Fruit fly (Drosophila melanogaster) whole organism, embryonic: ENCODE data around the gene Dic1.

Experiments used
- Abd-B ChIP-seq: fragments of 200-800 bp; sonication (Bioruptor generic); optimal IDR thresholded peaks from 2 replicates; lab custom pipeline; 2018; ENCODE audit warnings: missing biosample characterization, mild to moderate bottlenecking, missing genetic modification characterization, moderate library complexity
- Bteb2 ChIP-seq: fragments of 200-800 bp; sonication (Bioruptor generic); optimal IDR thresholded peaks from 2 replicates; lab custom pipeline; 2016; ENCODE audit warnings: missing biosample characterization, missing genetic modification characterization
- CG12219 ChIP-seq: fragments of 200-800 bp; sonication (Bioruptor generic); optimal IDR thresholded peaks from 3 replicates; lab custom pipeline; 2018; ENCODE audit warnings: missing biosample characterization, mild to moderate bottlenecking, missing genetic modification characterization
- CG1233 ChIP-seq: fragments of 200-800 bp; sonication (Bioruptor generic); optimal IDR thresholded peaks from 4 replicates; lab custom pipeline; 2018; ENCODE audit warnings: missing biosample characterization, mild to moderate bottlenecking, missing genetic modification characterization
- CG13624 ChIP-seq: fragments of 200-800 bp; sonication (Bioruptor generic); optimal IDR thresholded peaks from 2 replicates; lab custom pipeline; 2016; ENCODE audit warnings: missing biosample characterization, missing genetic modification characterization
- CG14667 ChIP-seq: fragments of 200-800 bp; sonication (Bioruptor generic); IDR thresholded peaks from 2 replicates; pipeline ENCODE4 v1.3.6; 2022; ENCODE audit warnings: missing biosample characterization, missing genetic modification characterization
- CG16813 ChIP-seq: fragments of 200-800 bp; sonication (Bioruptor generic); IDR thresholded peaks from 3 replicates; pipeline ENCODE4 v1.3.6; 2022; ENCODE audit warnings: missing biosample characterization, missing genetic modification characterization; ENCODE audit not compliant: partially characterized antibody
- CG16863 ChIP-seq: fragments of 200-800 bp; sonication (Bioruptor generic); optimal IDR thresholded peaks from 3 replicates; lab custom pipeline; 2016; ENCODE audit warnings: missing biosample characterization, missing genetic modification characterization
- CG1832 ChIP-seq: fragments of 200-800 bp; sonication (Bioruptor generic); optimal IDR thresholded peaks from 2 replicates; lab custom pipeline; 2017; ENCODE audit warnings: missing biosample characterization, mild to moderate bottlenecking, missing genetic modification characterization, inconsistent platforms
- CG2116 ChIP-seq: fragments of 200-800 bp; sonication (Bioruptor generic); optimal IDR thresholded peaks from 3 replicates; lab custom pipeline; 2018; ENCODE audit warnings: missing biosample characterization, mild to moderate bottlenecking, missing genetic modification characterization
- CG31441 ChIP-seq: fragments of 200-800 bp; sonication (Bioruptor generic); IDR thresholded peaks from 2 replicates; pipeline ENCODE4 v1.3.6; 2022; ENCODE audit warnings: missing biosample characterization, missing genetic modification characterization
- CG5180 ChIP-seq: fragments of 200-800 bp; sonication (Bioruptor generic); optimal IDR thresholded peaks from 3 replicates; lab custom pipeline; 2017; ENCODE audit warnings: missing biosample characterization, missing genetic modification characterization, mild to moderate bottlenecking, moderate library complexity, missing genetic modification reagents
- CG7928 ChIP-seq: fragments of 200-800 bp; sonication (Bioruptor generic); optimal IDR thresholded peaks from 2 replicates; lab custom pipeline; 2017; ENCODE audit warnings: missing biosample characterization, mild to moderate bottlenecking, missing genetic modification characterization
- CG8089 ChIP-seq: fragments of 200-800 bp; sonication (Bioruptor generic); optimal IDR thresholded peaks from 3 replicates; lab custom pipeline; 2016; ENCODE audit warnings: missing biosample characterization, missing genetic modification characterization
- CG9727 ChIP-seq: fragments of 200-800 bp; sonication (Bioruptor generic); optimal IDR thresholded peaks from 3 replicates; lab custom pipeline; 2017; ENCODE audit warnings: missing biosample characterization, mild to moderate bottlenecking, missing genetic modification characterization
- CG9797 ChIP-seq: fragments of 200-800 bp; sonication (Bioruptor generic); optimal IDR thresholded peaks from 3 replicates; lab custom pipeline; 2018; ENCODE audit warnings: missing biosample characterization, mild to moderate bottlenecking, missing genetic modification characterization
- CG9817 ChIP-seq: fragments of 200-800 bp; sonication (Bioruptor generic); optimal IDR thresholded peaks from 2 replicates; lab custom pipeline; 2018; ENCODE audit warnings: missing biosample characterization, mild to moderate bottlenecking, missing genetic modification characterization, moderate library complexity
- CTCF ChIP-seq: fragments of 200-800 bp; sonication (Bioruptor generic); optimal IDR thresholded peaks from 2 replicates; lab custom pipeline; 2017; ENCODE audit warnings: missing biosample characterization, mild to moderate bottlenecking, missing genetic modification characterization, moderate library complexity
- Ets97D ChIP-seq: fragments of 200-800 bp; sonication (Bioruptor generic); optimal IDR thresholded peaks from 3 replicates; lab custom pipeline; 2016; ENCODE audit warnings: missing biosample characterization, missing genetic modification characterization
- HLH54F ChIP-seq: fragments of 200-800 bp; sonication (Bioruptor generic); optimal IDR thresholded peaks from 3 replicates; lab custom pipeline; 2016; ENCODE audit warnings: missing biosample characterization, missing genetic modification characterization
- HLHmδ ChIP-seq: fragments of 200-800 bp; sonication (Bioruptor generic); optimal IDR thresholded peaks from 2 replicates; lab custom pipeline; 2018; ENCODE audit warnings: missing biosample characterization, mild to moderate bottlenecking, missing genetic modification characterization, moderate library complexity
- MBD-R2 ChIP-seq: fragments of 200-800 bp; sonication (Bioruptor generic); IDR thresholded peaks from 2 replicates; pipeline ENCODE4 v1.3.6; 2022; ENCODE audit warnings: missing biosample characterization, missing genetic modification characterization
- MTF-1 ChIP-seq: fragments of 200-800 bp; sonication (Bioruptor generic); optimal IDR thresholded peaks from 2 replicates; lab custom pipeline; 2018; ENCODE audit warnings: missing biosample characterization, mild to moderate bottlenecking, missing genetic modification characterization, borderline replicate concordance
- NC2β ChIP-seq: fragments of 200-800 bp; sonication (Bioruptor generic); optimal IDR thresholded peaks from 2 replicates; lab custom pipeline; 2016; ENCODE audit warnings: missing biosample characterization, missing genetic modification characterization
- Neu2 ChIP-seq: fragments of 200-800 bp; sonication (Bioruptor generic); optimal IDR thresholded peaks from 3 replicates; lab custom pipeline; 2016; ENCODE audit warnings: missing biosample characterization, missing genetic modification characterization, borderline replicate concordance
- Ssrp ChIP-seq: fragments of 200-800 bp; sonication (Bioruptor generic); optimal IDR thresholded peaks from 2 replicates; lab custom pipeline; 2018; ENCODE audit warnings: missing biosample characterization, mild to moderate bottlenecking, missing genetic modification characterization, moderate library complexity
- Xbp1 ChIP-seq: fragments of 200-800 bp; sonication (Bioruptor generic); optimal IDR thresholded peaks from 3 replicates; lab custom pipeline; 2016; ENCODE audit warnings: missing biosample characterization, mild to moderate bottlenecking, missing genetic modification characterization
- ab ChIP-seq: fragments of 200-800 bp; sonication (Bioruptor generic); optimal IDR thresholded peaks from 2 replicates; lab custom pipeline; 2016; ENCODE audit warnings: missing biosample characterization, missing genetic modification characterization
- bab2 ChIP-seq: fragments of 200-800 bp; sonication (Bioruptor generic); optimal IDR thresholded peaks from 2 replicates; lab custom pipeline; 2016; ENCODE audit warnings: missing biosample characterization, missing genetic modification characterization
- bcd ChIP-seq: fragments of 200-800 bp; sonication (Bioruptor generic); optimal IDR thresholded peaks from 2 replicates; lab custom pipeline; 2017; ENCODE audit warnings: missing biosample characterization, mild to moderate bottlenecking, missing genetic modification characterization
- cad ChIP-seq: fragments of >200 bp; optimal IDR thresholded peaks from 2 replicates; lab custom pipeline; 2017; ENCODE audit warnings: missing biosample characterization, missing genetic modification characterization
- ewg ChIP-seq: fragments of 200-800 bp; sonication (Bioruptor generic); optimal IDR thresholded peaks from 3 replicates; lab custom pipeline; 2017; ENCODE audit warnings: mild to moderate bottlenecking, missing biosample characterization, missing genetic modification reagents, missing genetic modification characterization
- gce ChIP-seq: fragments of 200-800 bp; sonication (Bioruptor generic); IDR thresholded peaks from 3 replicates; pipeline ENCODE4 v1.3.6; 2022; ENCODE audit warnings: missing biosample characterization, missing genetic modification characterization
- gfzf ChIP-seq: fragments of 200-800 bp; sonication (Bioruptor generic); optimal IDR thresholded peaks from 2 replicates; lab custom pipeline; 2016; ENCODE audit warnings: missing biosample characterization, mild to moderate bottlenecking, missing genetic modification characterization, moderate library complexity
- gro ChIP-seq: fragments of 200-800 bp; sonication (Bioruptor generic); optimal IDR thresholded peaks from 2 replicates; lab custom pipeline; 2016; ENCODE audit warnings: missing biosample characterization, missing genetic modification characterization
- gt ChIP-seq: fragments of 200-800 bp; sonication (Bioruptor generic); IDR thresholded peaks from 2 replicates; pipeline ENCODE4 v1.3.6; 2022; ENCODE audit warnings: missing biosample characterization, missing genetic modification characterization
- hth ChIP-seq: fragments of >200 bp; optimal IDR thresholded peaks from 2 replicates; lab custom pipeline; 2017; ENCODE audit warnings: inconsistent platforms
- ind ChIP-seq: fragments of 200-800 bp; sonication (Bioruptor generic); optimal IDR thresholded peaks from 3 replicates; lab custom pipeline; 2016; ENCODE audit warnings: missing biosample characterization, missing genetic modification characterization
- insv ChIP-seq, 2 experiments: fragments of 200-800 bp; sonication (Bioruptor generic); optimal IDR thresholded peaks; 3 replicates each; lab custom pipeline; 2016 to 2018; ENCODE audit warnings: missing biosample characterization in 2 of 2, missing genetic modification characterization in 2 of 2
- lmd ChIP-seq: fragments of 200-800 bp; sonication (Bioruptor generic); IDR thresholded peaks from 2 replicates; pipeline ENCODE4 v1.3.6; 2022; ENCODE audit warnings: missing biosample characterization, missing genetic modification characterization
- nau ChIP-seq: fragments of 200-800 bp; sonication (Bioruptor generic); optimal IDR thresholded peaks from 3 replicates; lab custom pipeline; 2017; ENCODE audit warnings: missing biosample characterization, mild to moderate bottlenecking, missing genetic modification characterization, missing genetic modification reagents
- nerfin-2 ChIP-seq: fragments of 200-800 bp; sonication (Bioruptor generic); IDR thresholded peaks from 2 replicates; pipeline ENCODE4 v1.3.6; 2022; ENCODE audit warnings: missing biosample characterization, missing genetic modification characterization; ENCODE audit not compliant: partially characterized antibody
- peb ChIP-seq: fragments of 200-800 bp; sonication (Bioruptor generic); IDR thresholded peaks from 2 replicates; pipeline ENCODE4 v1.3.6; 2022; ENCODE audit warnings: missing biosample characterization, missing genetic modification characterization
- sens ChIP-seq: fragments of 200-800 bp; sonication (Bioruptor generic); peaks from one replicate; lab custom pipeline; 2016; ENCODE audit warnings: missing biosample characterization, missing genetic modification characterization
- sens-2 ChIP-seq: fragments of 200-800 bp; sonication (Bioruptor generic); IDR thresholded peaks from 2 replicates; pipeline ENCODE4 v1.3.6; 2022; ENCODE audit warnings: missing biosample characterization, missing genetic modification characterization
- slbo ChIP-seq: fragments of 200-800 bp; sonication (Bioruptor generic); IDR thresholded peaks from 2 replicates; pipeline ENCODE4 v1.3.6; 2022; ENCODE audit warnings: missing biosample characterization, missing genetic modification characterization
- sug ChIP-seq: fragments of 200-800 bp; optimal IDR thresholded peaks from 2 replicates; lab custom pipeline; 2019; ENCODE audit warnings: missing biosample characterization, mild to moderate bottlenecking, missing genetic modification characterization, moderate library complexity

Gene Dic1

dm6 chr3R:13366561-13367518, 2.1 kb downstream of the Dic1 start, which contains the start of gene Elp6 (continued):
- TF ChIP-seq Ssrp (tag; lab: Kevin White, UChicago) (peak; percentile 46), CG1832 (GFP tag; lab: Kevin White, UChicago) (no peak), CG16813 (GFP tag; lab: Robert Waterston, UW) (no peak), ab (GFP tag; lab: Kevin White, UChicago) (no peak), CG12219 (GFP tag; lab: Kevin White, UChicago) (peak; percentile 19), bcd (GFP tag; lab: Kevin White, UChicago) (peak; percentile 73), MBD-R2 (peak; percentile 60; the same call in 1 of the 2 replicates), gt (GFP tag; lab: Robert Waterston, UW) (no peak), sug (tag; lab: Kevin White, UChicago) (peak; percentile 41), CG31441 (GFP tag; lab: Robert Waterston, UW) (peak; percentile 75; the same call in 1 of the 2 replicates), Bteb2 (GFP tag; lab: Kevin White, UChicago) (peak; percentile 62), gfzf (GFP tag; lab: Kevin White, UChicago) (peak; percentile 34), nerfin-2 (GFP tag; lab: Robert Waterston, UW) (no peak), lmd (GFP tag; lab: Robert Waterston, UW) (peak; percentile 62), CG9817 (tag; lab: Kevin White, UChicago) (peak; percentile 59), insv (GFP tag; optimal IDR thresholded peaks at IDR 0.05; lab: Kevin White, UChicago) (no peak), peb (GFP tag; lab: Robert Waterston, UW) (no peak), CG9797 (GFP tag; lab: Kevin White, UChicago) (peak; percentile 59), NC2β (GFP tag; lab: Kevin White, UChicago) (no peak), slbo (GFP tag; lab: Robert Waterston, UW) (peak; percentile 88), HLHmδ (GFP tag; lab: Kevin White, UChicago) (no peak), Xbp1 (GFP tag; lab: Kevin White, UChicago) (peak; percentile 67), HLH54F (peak; percentile 76), nau (GFP tag; lab: Kevin White, UChicago) (no peak), gce (GFP tag; lab: Robert Waterston, UW) (peak; percentile 39; the same call in 1 of the 3 replicates), CG2116 (GFP tag; lab: Kevin White, UChicago) (peak; percentile 19), CTCF (no peak), hth (no peak), Abd-B (peak; percentile 13), CG1233 (GFP tag; lab: Kevin White, UChicago) (peak; percentile 70)

dm6 chr3R:13369348-13369747, 4.6 kb downstream of the Dic1 start, which contains the start of gene CheA87a:
Gene CheA87a (plus strand): TSS chr3R:13369648.
- TF ChIP-seq gro (GFP tag; lab: Kevin White, UChicago): no peak
- TF ChIP-seq ewg: no peak
- no peak for TF ChIP-seq sens-2 (GFP tag; lab: Robert Waterston, UW)
- no peak for TF ChIP-seq CG13624
- TF ChIP-seq MTF-1 (GFP tag; lab: Kevin White, UChicago): no peak
- TF ChIP-seq CG9727: no peak
- TF ChIP-seq CG5180 (GFP tag; lab: Kevin White, UChicago): no peak
- no peak for TF ChIP-seq cad (GFP tag; lab: Kevin White, UChicago)
- no peak for TF ChIP-seq CG16863 (GFP tag; lab: Kevin White, UChicago)
- TF ChIP-seq bab2 (GFP tag; lab: Kevin White, UChicago): no peak
- TF ChIP-seq Ets97D (GFP tag; lab: Kevin White, UChicago): no peak
- no peak for TF ChIP-seq sens (GFP tag; lab: Kevin White, UChicago)
- no peak for TF ChIP-seq CG14667
- TF ChIP-seq ind (GFP tag; lab: Kevin White, UChicago): no peak
- no peak for TF ChIP-seq CG8089 (GFP tag; lab: Kevin White, UChicago)
- no peak for TF ChIP-seq CG7928 (GFP tag; lab: Kevin White, UChicago)
- TF ChIP-seq Neu2: no peak
